Worm (Caenorhabditis elegans): ENCODE data around the gene rbc-1.

Gene rbc-1

ce11 chrX:14636712-14637111 is 25.5 kb downstream of the rbc-1 start (continued):
- TF ChIP-seq ztf-18 (tag; optimal IDR thresholded peaks at IDR 0.05) (no peak), Y67H2A.10 (GFP tag; conservative IDR thresholded peaks at IDR 0.05) (no peak), athp-1 (tag; optimal IDR thresholded peaks at IDR 0.05) (no peak), attf-3 (GFP tag; conservative IDR thresholded peaks at IDR 0.05) (no peak), nfya-1 (tag; optimal IDR thresholded peaks at IDR 0.05; ENCODE audit: borderline replicate concordance, insufficient read depth) (no peak), ztf-3 (GFP tag; optimal IDR thresholded peaks at IDR 0.05) (no peak), lin-26 (GFP tag; IDR thresholded peaks at IDR 0.05) (no peak), bed-2 (GFP tag; IDR thresholded peaks at IDR 0.05) (no peak), Y56A3A.18 (GFP tag; IDR thresholded peaks at IDR 0.05) (0 out of 2 replicates have a peak, but pooled peaks have one; percentile 16), gei-17 (GFP tag; optimal IDR thresholded peaks at IDR 0.05) (no peak), Y79H2A.3 (GFP tag; conservative IDR thresholded peaks at IDR 0.05) (no peak), dpl-1 (GFP tag; optimal IDR thresholded peaks at IDR 0.05) (no peak), F33H1.4 (GFP tag; IDR thresholded peaks at IDR 0.05) (no peak), madf-3 (GFP tag; IDR thresholded peaks at IDR 0.05) (no peak), unc-130 (GFP tag; optimal IDR thresholded peaks at IDR 0.05) (no peak), ceh-40 (GFP tag; IDR thresholded peaks at IDR 0.05) (no peak), attf-5 (GFP tag; optimal IDR thresholded peaks at IDR 0.05) (no peak), ceh-27 (GFP tag; optimal IDR thresholded peaks at IDR 0.05) (peak; percentile 20), zfh-2 (GFP tag; conservative IDR thresholded peaks at IDR 0.05) (peak; percentile 94), B0336.3 (GFP tag; IDR thresholded peaks at IDR 0.05) (no peak), ccch-3 (GFP tag; optimal IDR thresholded peaks at IDR 0.05) (no peak), zim-3 (tag; optimal IDR thresholded peaks at IDR 0.05) (no peak), cebp-1 (GFP tag; IDR thresholded peaks at IDR 0.05) (no peak), cebp-1 (tag; optimal IDR thresholded peaks at IDR 0.05) (no peak), aptf-2 (GFP tag; conservative IDR thresholded peaks at IDR 0.05) (no peak), Y53G8AR.9 (GFP tag; conservative IDR thresholded peaks at IDR 0.05) (no peak), let-526 (GFP tag; IDR thresholded peaks at IDR 0.05) (no peak)

ce11 chrX:14637445-14637844 is 26.3 kb downstream of the rbc-1 start:
- TF ChIP-seq zfh-2 (GFP tag; conservative IDR thresholded peaks at IDR 0.05) (0 out of 2 replicates have a peak, but pooled peaks have one; percentile 13), egrh-3 (GFP tag; IDR thresholded peaks at IDR 0.05) (no peak), F23B12.7 (tag; optimal IDR thresholded peaks at IDR 0.05; ENCODE audit: insufficient read depth) (no peak), pha-4 (tag; optimal IDR thresholded peaks at IDR 0.05) (no peak), snpc-4 (GFP tag; optimal IDR thresholded peaks at IDR 0.05) (peak; percentile 25), snpc-4 (tag; optimal IDR thresholded peaks at IDR 0.05) (peak; percentile 48 to 89 (median 70))

- peak; percentile 89 for TF ChIP-seq zfh-2 (GFP tag; conservative IDR thresholded peaks at IDR 0.05)
- TF ChIP-seq fkh-3 (tag; optimal IDR thresholded peaks at IDR 0.05), result no peak
- TF ChIP-seq lin-35 (GFP tag; optimal IDR thresholded peaks at IDR 0.05), result no peak
- TF ChIP-seq ceh-40 (GFP tag; IDR thresholded peaks at IDR 0.05), result no peak
- TF ChIP-seq K12H6.12 (tag; optimal IDR thresholded peaks at IDR 0.05), result peak; percentile 49
- TF ChIP-seq lin-40 (tag; optimal IDR thresholded peaks at IDR 0.05), result no peak
- peak; percentile 57 for TF ChIP-seq egrh-3 (GFP tag; IDR thresholded peaks at IDR 0.05)
- no peak for TF ChIP-seq gei-17 (GFP tag; optimal IDR thresholded peaks at IDR 0.05)
- no peak for TF ChIP-seq sea-2 (GFP tag; IDR thresholded peaks at IDR 0.05)
- no peak for TF ChIP-seq B0019.2 (GFP tag; conservative IDR thresholded peaks at IDR 0.05)
- TF ChIP-seq K11D2.4 (GFP tag; IDR thresholded peaks at IDR 0.05), result 0 out of 2 replicates have a peak, but pooled peaks have one; percentile 14
- no peak for TF ChIP-seq cebp-1 (GFP tag; IDR thresholded peaks at IDR 0.05)
- TF ChIP-seq cebp-1 (tag; optimal IDR thresholded peaks at IDR 0.05), result no peak
- TF ChIP-seq T26A5.8 (tag; optimal IDR thresholded peaks at IDR 0.05), result no peak
- no peak for TF ChIP-seq B0261.1 (tag; optimal IDR thresholded peaks at IDR 0.05)
- no peak for TF ChIP-seq nhr-179 (tag; optimal IDR thresholded peaks at IDR 0.05)
- TF ChIP-seq ztf-18 (tag; optimal IDR thresholded peaks at IDR 0.05), result no peak
- TF ChIP-seq hlh-26 (GFP tag; conservative IDR thresholded peaks at IDR 0.05), result no peak
- no peak for TF ChIP-seq rec-8 (tag; optimal IDR thresholded peaks at IDR 0.05)
- TF ChIP-seq F57C9.4 (tag; optimal IDR thresholded peaks at IDR 0.05), result no peak
- TF ChIP-seq B0336.3 (GFP tag; IDR thresholded peaks at IDR 0.05), result no peak
Measured at ce11 chrX:14639941-14640340, 28.8 kb downstream of the rbc-1 start.

All from whole organism, young adult.